Worm (Caenorhabditis elegans): ENCODE measurements around the gene sftb-6.
A peak's percentile ranks its signal among the peaks of the same experiment; 100 is the strongest.

Gene sftb-6

DNA sequence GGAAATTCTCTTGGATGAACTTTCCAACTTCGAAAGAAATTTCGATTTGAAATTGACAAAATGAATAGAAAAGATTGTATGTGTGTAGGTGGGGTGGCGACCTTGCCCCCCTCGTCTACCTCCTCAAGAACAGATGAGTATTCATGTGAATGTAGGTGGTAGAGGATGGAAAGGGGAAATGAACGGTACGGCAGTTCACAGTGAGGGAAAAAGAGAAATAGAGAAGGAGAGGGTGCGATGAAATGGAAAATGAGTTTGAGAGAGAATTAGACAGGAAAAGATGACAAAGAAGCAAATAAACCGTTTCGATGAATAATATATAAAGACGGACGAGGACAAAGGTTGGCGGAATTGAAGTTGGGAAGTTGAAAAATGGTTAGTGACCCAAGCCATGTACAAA lies 23.8 kb downstream of the sftb-6 start:
- TF ChIP-seq hlh-26 (GFP tag; conservative IDR thresholded peaks at IDR 0.05) (no peak), ceh-91 (GFP tag; IDR thresholded peaks at IDR 0.05) (no peak), hmg-1.2 (GFP tag; IDR thresholded peaks at IDR 0.05) (peak; percentile 33; the same call in 1 of the 2 replicates), repo-1 (tag; optimal IDR thresholded peaks at IDR 0.05) (no peak), let-526 (GFP tag; IDR thresholded peaks at IDR 0.05) (no peak), lin-26 (GFP tag; IDR thresholded peaks at IDR 0.05) (no peak), F37B4.10 (GFP tag; IDR thresholded peaks at IDR 0.05) (no peak)

DNA sequence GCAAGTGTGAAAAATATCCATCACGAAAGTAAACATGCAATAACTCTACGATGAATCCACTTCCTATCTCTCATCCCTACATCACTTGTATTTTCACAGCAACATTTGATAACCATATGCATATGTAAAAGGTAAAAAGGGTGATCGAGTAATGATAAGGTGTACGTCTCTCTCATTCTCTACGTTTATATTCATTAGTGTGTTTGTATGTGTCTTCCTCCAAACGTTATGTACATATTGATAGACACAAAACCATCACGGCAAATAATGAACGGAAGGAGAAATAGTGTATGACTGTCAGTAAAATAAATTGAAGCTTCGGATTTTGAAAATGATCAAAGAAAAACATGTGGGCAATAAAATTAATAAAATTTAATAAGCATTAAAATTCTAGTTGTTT lies 24.3 kb downstream of the sftb-6 start:
- no peak for TF ChIP-seq F55B11.4 (tag; optimal IDR thresholded peaks at IDR 0.05; ENCODE audit: borderline replicate concordance, insufficient read depth)
- TF ChIP-seq nhr-80 (tag; optimal IDR thresholded peaks at IDR 0.05), result peak; percentile 65
- no peak for TF ChIP-seq let-607 (tag; optimal IDR thresholded peaks at IDR 0.05)
- no peak for TF ChIP-seq sea-2 (GFP tag; IDR thresholded peaks at IDR 0.05)
- no peak for TF ChIP-seq lsy-27 (tag; optimal IDR thresholded peaks at IDR 0.05; ENCODE audit: borderline replicate concordance, insufficient read depth)

DNA sequence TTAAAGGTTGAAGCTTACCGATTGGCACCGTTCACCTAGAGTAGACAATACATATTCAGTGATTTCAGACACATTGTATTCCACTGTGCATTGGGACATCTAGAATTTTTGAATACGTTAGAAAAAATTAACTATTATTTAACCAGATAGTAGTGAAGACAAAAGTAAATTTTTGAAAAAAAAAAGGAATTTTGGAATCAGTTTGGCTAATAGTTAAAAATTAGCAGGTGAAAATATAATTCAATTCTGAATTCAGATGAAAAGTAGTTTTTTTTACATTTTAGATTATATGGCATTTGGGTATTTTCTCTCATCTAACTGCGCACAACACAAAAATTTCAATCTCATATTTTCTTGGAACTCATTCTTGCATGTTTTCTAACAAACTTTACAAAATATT lies 26.7 kb downstream of the sftb-6 start, which contains the start of gene nmur-2:
nmur-2 (minus strand) TSS at position 101 of the 400 bp plus-strand sequence.
- TF ChIP-seq K11D2.4 (GFP tag; IDR thresholded peaks at IDR 0.05), result no peak
- TF ChIP-seq pbrm-1 (GFP tag; IDR thresholded peaks at IDR 0.05), result no peak

DNA sequence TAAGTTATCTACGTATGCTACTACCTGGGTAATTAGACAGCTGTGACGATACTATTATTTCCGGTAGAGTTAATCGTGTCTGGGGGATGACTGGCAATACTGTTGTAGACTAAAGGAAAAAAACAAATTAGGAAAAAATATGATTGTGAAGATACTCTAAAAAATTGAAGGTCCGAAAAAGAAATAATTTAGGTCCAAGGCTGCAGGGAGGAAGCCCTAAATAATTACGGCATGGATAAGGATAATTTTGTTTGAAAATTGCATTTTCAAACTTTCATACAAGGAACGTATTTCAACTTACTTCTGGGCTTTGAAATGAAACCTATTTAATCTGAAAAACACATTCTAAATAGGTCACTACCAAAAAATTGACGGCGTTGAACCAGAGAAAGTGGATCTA lies 30.7 kb downstream of the sftb-6 start, which contains the start of gene srd-3:
srd-3 (minus strand) TSS at position 101 of the 400 bp plus-strand sequence.
- no peak for TF ChIP-seq bed-1 (GFP tag; IDR thresholded peaks at IDR 0.05)
- TF ChIP-seq gei-17 (GFP tag; optimal IDR thresholded peaks at IDR 0.05), result no peak
- TF ChIP-seq tbx-9 (tag; optimal IDR thresholded peaks at IDR 0.05; ENCODE audit: borderline replicate concordance), result no peak
- no peak for TF ChIP-seq D2030.7 (GFP tag; IDR thresholded peaks at IDR 0.05)
- no peak for TF ChIP-seq attf-6 (GFP tag; IDR thresholded peaks at IDR 0.05)
- no peak for TF ChIP-seq lag-1 (GFP tag; IDR thresholded peaks at IDR 0.05)
- no peak for TF ChIP-seq hlh-26 (GFP tag; conservative IDR thresholded peaks at IDR 0.05)
- no peak for TF ChIP-seq ekl-4 (GFP tag; IDR thresholded peaks at IDR 0.05)
- no peak for TF ChIP-seq dpff-1 (tag; optimal IDR thresholded peaks at IDR 0.05)
- TF ChIP-seq mel-28 (tag; optimal IDR thresholded peaks at IDR 0.05; ENCODE audit: borderline replicate concordance), result no peak
- TF ChIP-seq hrde-1 (tag; optimal IDR thresholded peaks at IDR 0.05; ENCODE audit: borderline replicate concordance), result no peak
- no peak for TF ChIP-seq Y56A3A.18 (GFP tag; IDR thresholded peaks at IDR 0.05)
- TF ChIP-seq nfya-1 (tag; optimal IDR thresholded peaks at IDR 0.05; ENCODE audit: borderline replicate concordance, insufficient read depth), result no peak
- TF ChIP-seq hlh-12 (tag; optimal IDR thresholded peaks at IDR 0.05), result no peak
- TF ChIP-seq lin-40 (tag; optimal IDR thresholded peaks at IDR 0.05), result no peak
- TF ChIP-seq atf-7 (tag; optimal IDR thresholded peaks at IDR 0.05), result no peak
- TF ChIP-seq dox-1 (GFP tag; IDR thresholded peaks at IDR 0.05), result no peak

DNA sequence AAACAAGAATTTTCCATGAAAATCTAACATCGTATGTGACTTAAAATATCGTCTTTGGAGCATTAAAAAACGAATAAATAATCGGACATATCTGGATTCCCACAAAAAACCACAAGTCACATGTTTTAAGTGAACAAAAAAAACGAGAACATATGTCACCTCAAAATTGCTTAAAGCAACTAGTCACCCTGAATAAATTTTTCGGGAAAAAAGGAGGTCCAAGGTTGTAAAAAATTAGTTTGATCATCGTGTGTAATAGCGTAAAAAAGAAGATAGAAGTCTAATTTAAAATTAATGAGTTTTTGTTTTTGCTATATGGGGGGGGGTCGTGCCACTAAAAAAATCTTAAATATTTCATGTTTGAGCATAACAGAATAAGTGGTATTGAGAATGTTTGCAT lies 31.6 kb downstream of the sftb-6 start:
- no peak for TF ChIP-seq nhr-80 (tag; optimal IDR thresholded peaks at IDR 0.05)
- TF ChIP-seq ztf-22 (GFP tag; optimal IDR thresholded peaks at IDR 0.05), result no peak
- TF ChIP-seq dpl-1 (GFP tag; optimal IDR thresholded peaks at IDR 0.05), result no peak
- TF ChIP-seq rpc-1 (optimal IDR thresholded peaks at IDR 0.05), result no peak
- TF ChIP-seq rpc-1 (tag; optimal IDR thresholded peaks at IDR 0.05), result no peak
- no peak for TF ChIP-seq attf-3 (GFP tag; conservative IDR thresholded peaks at IDR 0.05)
- no peak for TF ChIP-seq ceh-58 (GFP tag; IDR thresholded peaks at IDR 0.05)
- TF ChIP-seq nhr-120 (GFP tag; IDR thresholded peaks at IDR 0.05), result no peak
- no peak for TF ChIP-seq dox-1 (GFP tag; IDR thresholded peaks at IDR 0.05)
- no peak for TF ChIP-seq cebp-1 (GFP tag; IDR thresholded peaks at IDR 0.05)
- no peak for TF ChIP-seq cebp-1 (tag; optimal IDR thresholded peaks at IDR 0.05)

All from whole organism, young adult.